Fruit fly (Drosophila melanogaster): ENCODE data around the gene Syx17.

Gene Syx17

DNA sequence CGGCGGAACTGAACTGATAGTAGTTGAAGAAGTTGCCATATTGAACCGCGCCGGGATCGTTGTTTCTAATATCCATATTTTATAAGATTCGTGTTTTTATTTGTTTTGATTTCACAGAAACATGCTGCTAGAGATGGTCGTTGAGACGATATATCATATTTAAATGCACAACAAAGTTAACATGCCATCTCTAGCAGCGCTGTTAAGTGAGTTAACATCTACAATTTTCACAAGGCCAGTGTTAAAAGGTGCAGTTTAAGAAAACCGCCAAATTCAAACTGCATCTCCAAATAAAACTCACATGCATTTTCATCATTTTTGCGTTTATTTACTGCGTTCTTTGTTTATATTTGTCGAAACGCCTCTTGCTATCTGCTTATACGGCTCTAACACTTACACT, 35.9 kb upstream of the Syx17 start, which contains the start of gene CG11342 (continued):
- TF ChIP-seq Gug (GFP tag; IDR thresholded peaks at IDR 0.05) (no peak), CG11294 (GFP tag; IDR thresholded peaks at IDR 0.05) (no peak), salr (GFP tag; optimal IDR thresholded peaks at IDR 0.05) (no peak), fd85E (GFP tag; optimal IDR thresholded peaks at IDR 0.05) (no peak), Sox102F (GFP tag; optimal IDR thresholded peaks at IDR 0.05) (no peak), lz (GFP tag; optimal IDR thresholded peaks at IDR 0.05) (peak; percentile 13), CG6808 (GFP tag; optimal IDR thresholded peaks at IDR 0.05) (no peak)

DNA sequence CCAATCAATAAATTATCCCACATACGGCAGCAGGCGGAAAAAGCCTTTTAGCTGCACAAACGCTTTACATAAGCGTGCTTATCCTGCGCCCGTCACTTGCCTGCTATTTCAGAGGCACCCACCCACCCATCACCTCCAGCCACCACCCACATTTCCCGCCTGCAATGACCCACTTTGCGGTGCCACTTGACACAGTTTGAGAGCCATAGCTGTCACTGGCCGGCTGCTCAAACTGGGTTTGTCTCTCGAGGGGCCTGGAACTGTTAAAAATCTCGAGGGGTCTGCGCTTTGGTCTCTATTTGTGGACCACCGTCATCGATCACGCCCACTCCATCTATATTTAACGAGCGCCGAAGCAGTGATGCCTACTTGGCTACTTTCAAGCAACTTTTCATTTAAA, 31.3 kb upstream of the Syx17 start:
- TF ChIP-seq esn (GFP tag; optimal IDR thresholded peaks at IDR 0.05) (no peak), CG31627 (GFP tag; optimal IDR thresholded peaks at IDR 0.05) (no peak), OdsH (GFP tag; optimal IDR thresholded peaks at IDR 0.05) (no peak), CG6854 (GFP tag; optimal IDR thresholded peaks at IDR 0.05) (no peak), svp (GFP tag) (no peak), achi (GFP tag; optimal IDR thresholded peaks at IDR 0.05) (no peak), CG6163 (GFP tag; IDR thresholded peaks at IDR 0.05) (no peak), Blimp-1 (GFP tag; optimal IDR thresholded peaks at IDR 0.05) (no peak), lz (GFP tag; optimal IDR thresholded peaks at IDR 0.05) (no peak), CG16779 (tag; optimal IDR thresholded peaks at IDR 0.05) (no peak), CG8319 (GFP tag; optimal IDR thresholded peaks at IDR 0.05) (no peak), CG34406 (GFP tag; optimal IDR thresholded peaks at IDR 0.05) (no peak), CG10669 (GFP tag; optimal IDR thresholded peaks at IDR 0.05) (no peak), vri (GFP tag; optimal IDR thresholded peaks at IDR 0.05) (no peak)

- no peak for TF ChIP-seq topi (GFP tag; optimal IDR thresholded peaks at IDR 0.05)
- TF ChIP-seq CG15336 (GFP tag; IDR thresholded peaks at IDR 0.05) = 0 out of 2 replicates have a peak, but pooled peaks have one; percentile 14
- peak; percentile 16; the same call in 1 of the 3 replicates for TF ChIP-seq CG6163 (GFP tag; IDR thresholded peaks at IDR 0.05)
- peak; percentile 13 for TF ChIP-seq Hr4 (GFP tag; optimal IDR thresholded peaks at IDR 0.05)
- TF ChIP-seq Eip78C (GFP tag) = peak; percentile 54
- TF ChIP-seq CG11294 (GFP tag; IDR thresholded peaks at IDR 0.05) = 0 out of 2 replicates have a peak, but pooled peaks have one; percentile 7
- TF ChIP-seq OdsH (GFP tag; optimal IDR thresholded peaks at IDR 0.05) = no peak
- TF ChIP-seq acj6 (GFP tag; optimal IDR thresholded peaks at IDR 0.05) = no peak
- TF ChIP-seq CG32006 (GFP tag; optimal IDR thresholded peaks at IDR 0.05) = no peak
- TF ChIP-seq CG6854 (GFP tag; optimal IDR thresholded peaks at IDR 0.05) = no peak
These were observed 27.5 kb upstream of the Syx17 start for dm6 chr3L:4375675-4376366.

- TF ChIP-seq ss (GFP tag; optimal IDR thresholded peaks at IDR 0.05) (no peak), Eip93F (GFP tag; optimal IDR thresholded peaks at IDR 0.05) (no peak), topi (GFP tag; optimal IDR thresholded peaks at IDR 0.05) (no peak), Hr4 (GFP tag; optimal IDR thresholded peaks at IDR 0.05) (no peak), pdm3 (GFP tag; optimal IDR thresholded peaks at IDR 0.05) (no peak)
These were observed 25.8 kb upstream of the Syx17 start for dm6 chr3L:4377496-4377895.

DNA sequence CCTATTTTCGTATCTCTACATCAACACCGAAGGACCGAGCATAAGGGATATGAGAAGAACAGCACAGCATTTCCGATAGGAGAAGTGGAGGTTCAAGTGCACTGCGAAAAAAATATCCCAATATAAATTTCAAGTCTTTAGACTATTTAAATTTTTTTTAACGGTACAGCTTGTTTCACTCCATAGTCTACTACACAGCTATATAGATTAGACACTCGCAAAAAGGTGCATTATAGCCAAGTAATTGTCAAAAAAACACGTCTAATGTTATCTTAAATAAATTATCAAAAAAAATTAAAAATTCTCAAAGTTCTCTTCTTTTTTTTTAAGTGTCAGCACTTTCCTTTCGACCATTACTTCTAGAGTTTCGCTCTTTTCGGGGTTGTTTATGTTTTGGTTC, 24.4 kb upstream of the Syx17 start:
- TF ChIP-seq CG7368 (GFP tag; optimal IDR thresholded peaks at IDR 0.05) (no peak), Lpt (GFP tag; optimal IDR thresholded peaks at IDR 0.05) (no peak), CG15336 (GFP tag; IDR thresholded peaks at IDR 0.05) (peak; percentile 40; the same call in 1 of the 2 replicates), topi (GFP tag; optimal IDR thresholded peaks at IDR 0.05) (peak; percentile 46), fd59A (GFP tag; optimal IDR thresholded peaks at IDR 0.05) (peak; percentile 47), Ets96B (tag; optimal IDR thresholded peaks at IDR 0.05) (peak; percentile 35), CG4318 (GFP tag; optimal IDR thresholded peaks at IDR 0.05) (peak; percentile 9), Eip78C (GFP tag) (peak; percentile 89), lz (GFP tag; optimal IDR thresholded peaks at IDR 0.05) (peak; percentile 14), CG9139 (GFP tag; optimal IDR thresholded peaks at IDR 0.05) (no peak), svp (GFP tag) (peak; percentile 69), Sox14 (GFP tag; optimal IDR thresholded peaks at IDR 0.05) (peak; percentile 31), fd85E (GFP tag; optimal IDR thresholded peaks at IDR 0.05) (no peak), CG32006 (GFP tag; optimal IDR thresholded peaks at IDR 0.05) (peak; percentile 62), Eip75B (GFP tag; optimal IDR thresholded peaks at IDR 0.05) (peak; percentile 32), salr (GFP tag; optimal IDR thresholded peaks at IDR 0.05) (no peak), CG31627 (GFP tag; optimal IDR thresholded peaks at IDR 0.05) (peak; percentile 57), fkh (GFP tag; optimal IDR thresholded peaks at IDR 0.05) (no peak), CG10631 (GFP tag; optimal IDR thresholded peaks at IDR 0.05) (peak; percentile 13), Gug (GFP tag; IDR thresholded peaks at IDR 0.05) (no peak), Hr4 (GFP tag; optimal IDR thresholded peaks at IDR 0.05) (peak; percentile 47), CG3032 (tag; optimal IDR thresholded peaks at IDR 0.05) (peak; percentile 41), CG11762 (GFP tag; optimal IDR thresholded peaks at IDR 0.05; ENCODE audit: insufficient read depth) (peak; percentile 18), cyc (GFP tag; optimal IDR thresholded peaks at IDR 0.05) (peak; percentile 25)

All from whole organism, prepupa.